Worm (Caenorhabditis elegans) whole organism, late embryonic: ENCODE measurements around the gene B0563.1.
"Not testable (repeated sequence)": the region's sequence is repeated elsewhere in the genome, so short reads cannot be mapped to it uniquely, and the experiment has no call there.

Experiments
- ceh-34 ChIP-seq: sonication (generic microtip); optimal IDR thresholded peaks from 2 replicates; lab custom pipeline; 2016; ENCODE audit warnings: mild to moderate bottlenecking, missing genetic modification characterization, missing compliant biosample characterization
- ceh-48 ChIP-seq: sonication (generic microtip); optimal IDR thresholded peaks from 2 replicates; lab custom pipeline; 2016; ENCODE audit warnings: missing genetic modification characterization, inconsistent platforms, missing compliant biosample characterization
- fax-1 ChIP-seq: sonication (generic microtip); optimal IDR thresholded peaks from 2 replicates; lab custom pipeline; 2016; ENCODE audit warnings: missing genotype, missing genetic modification characterization, missing compliant biosample characterization
- pha-2 ChIP-seq: sonication (generic microtip); optimal IDR thresholded peaks from 2 replicates; lab custom pipeline; 2017; ENCODE audit warnings: mild to moderate bottlenecking, missing genetic modification characterization, missing compliant biosample characterization

DNA sequence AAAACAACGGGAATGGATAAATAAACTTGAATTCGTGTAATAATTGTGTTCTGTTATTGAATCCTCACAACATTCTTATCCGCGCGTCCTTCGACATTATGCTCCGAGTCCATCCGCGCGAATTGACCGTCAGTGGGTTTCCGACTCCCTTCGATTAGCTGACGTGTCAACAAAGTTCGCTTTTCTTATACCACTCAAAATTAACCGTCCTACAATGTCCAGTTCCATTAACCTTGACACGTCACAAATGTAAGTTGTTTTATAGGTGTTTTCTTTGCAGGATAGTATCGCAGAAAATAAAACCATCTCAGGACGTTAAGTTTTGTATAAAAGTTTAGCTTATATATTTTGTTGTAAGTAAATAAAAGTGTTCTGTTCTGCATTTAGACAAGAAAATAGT, 32.1 kb downstream of the B0563.1 start, which contains the start of gene crb-3:
- not testable (repeated sequence) for TF ChIP-seq fax-1 (tag; lab: Kevin White, UChicago); ceh-48; pha-2 (tag; lab: Kevin White, UChicago); ceh-34 (tag; lab: Kevin White, UChicago)
